Worm (Caenorhabditis elegans) whole organism, early embryonic: ENCODE results near the gene nspc-20.

Experiments
- B0310.2 ChIP-seq: sonication (generic microtip); optimal IDR thresholded peaks from 2 replicates; lab custom pipeline; 2016; ENCODE audit warnings: mild to moderate bottlenecking, missing genetic modification characterization, missing compliant biosample characterization
- ama-1 ChIP-seq: fragments of 150-350 bp; optimal IDR thresholded peaks from 2 replicates; lab custom pipeline; 2014
- ceh-13 ChIP-seq: fragments of 200-800 bp; sonication (Bioruptor generic); optimal IDR thresholded peaks from 2 replicates; lab custom pipeline; 2018; ENCODE audit warnings: mild to moderate bottlenecking, missing genetic modification characterization, missing compliant biosample characterization
- ceh-36 ChIP-seq: sonication (generic microtip); optimal IDR thresholded peaks from 2 replicates; lab custom pipeline; 2016; ENCODE audit warnings: missing genetic modification characterization, inconsistent platforms, missing compliant biosample characterization
- ets-7 ChIP-seq: sonication (generic microtip); optimal IDR thresholded peaks from 2 replicates; lab custom pipeline; 2016; ENCODE audit warnings: missing genotype, missing genetic modification characterization, missing compliant biosample characterization
- hmbx-1 ChIP-seq: sonication (generic microtip); optimal IDR thresholded peaks from 2 replicates; lab custom pipeline; 2016; ENCODE audit warnings: mild to moderate bottlenecking, missing genetic modification characterization, missing compliant biosample characterization
- hmg-4 ChIP-seq: fragments of 200-800 bp; sonication (Bioruptor generic); optimal IDR thresholded peaks from 2 replicates; lab custom pipeline; 2018; ENCODE audit warnings: mild to moderate bottlenecking, missing genetic modification characterization, missing compliant biosample characterization
- hnd-1 ChIP-seq: sonication (generic microtip); optimal IDR thresholded peaks from 2 replicates; lab custom pipeline; 2016; ENCODE audit warnings: missing genetic modification characterization, missing compliant biosample characterization
- pes-1 ChIP-seq: fragments of 200-800 bp; sonication (Bioruptor generic); IDR thresholded peaks from 2 replicates; pipeline ENCODE4 v1.3.6; 2022; ENCODE audit warnings: missing genetic modification reagents, missing genetic modification characterization, missing compliant biosample characterization
- sea-1 ChIP-seq: fragments of 200-800 bp; sonication (Bioruptor generic); conservative IDR thresholded peaks from 2 replicates; pipeline ENCODE4 v1.3.6; 2022; ENCODE audit warnings: missing genetic modification characterization, missing compliant biosample characterization
- tbx-11 ChIP-seq: fragments of 200-800 bp; sonication (Bioruptor generic); IDR thresholded peaks from 2 replicates; pipeline ENCODE4 v1.3.6; 2022; ENCODE audit warnings: missing genetic modification characterization, missing compliant biosample characterization

DNA sequence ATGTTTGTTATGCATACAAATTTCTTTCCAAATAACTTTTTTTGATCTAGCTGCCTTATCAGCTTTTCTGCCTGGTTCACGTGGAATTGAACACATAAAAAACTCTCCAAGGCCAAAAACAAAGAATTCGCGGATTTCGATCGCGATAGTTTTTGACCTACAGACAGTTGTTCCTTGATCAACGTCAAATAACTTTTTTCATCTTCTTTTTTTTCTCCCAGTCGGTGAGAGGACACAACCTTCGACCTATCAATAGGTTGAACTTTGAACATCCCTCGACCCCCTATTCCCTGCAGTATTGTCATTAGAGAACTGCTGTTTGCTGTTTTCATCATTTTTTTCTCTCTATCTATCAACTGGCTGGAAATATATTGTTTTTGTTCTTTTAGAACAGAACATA lies 33.8 kb upstream of the nspc-20 start:
- TF ChIP-seq hnd-1 (tag; lab: Kevin White, UChicago) (no peak), sea-1 (GFP tag; lab: Robert Waterston, UW) (no peak), ceh-36 (tag; lab: Kevin White, UChicago) (no peak), pes-1 (GFP tag; lab: Robert Waterston, UW) (no peak), ama-1 (lab: Kevin White, UChicago) (no peak), ceh-13 (GFP tag; lab: Kevin White, UChicago) (no peak), tbx-11 (no peak), B0310.2 (no peak), hmbx-1 (tag; lab: Kevin White, UChicago) (no peak), hmg-4 (GFP tag; lab: Kevin White, UChicago) (no peak), ets-7 (tag; lab: Kevin White, UChicago) (no peak)
